Worm (Caenorhabditis elegans) whole organism, L3 larva: ENCODE measurements around the gene C25H3.16.
"Not testable (repeated sequence)": the region's sequence is repeated elsewhere in the genome, so short reads cannot be mapped to it uniquely, and the experiment has no call there.

ENCODE experiments used
- ZK546.5 ChIP-seq: sonication (generic microtip); optimal IDR thresholded peaks from 2 replicates; lab custom pipeline; 2017; ENCODE audit warnings: missing biosample characterization, missing genetic modification characterization
- aly-2 ChIP-seq: fragments of 150-350 bp; optimal IDR thresholded peaks from 2 replicates; lab custom pipeline; 2014; ENCODE audit warnings: missing biosample characterization, missing genetic modification characterization
- ama-1 ChIP-seq: fragments of 150-350 bp; optimal IDR thresholded peaks from 2 replicates; lab custom pipeline; 2018
- ceh-16 ChIP-seq: sonication (generic microtip); optimal IDR thresholded peaks from 2 replicates; lab custom pipeline; 2017; ENCODE audit warnings: missing biosample characterization, missing genetic modification characterization
- ceh-28 ChIP-seq: fragments of 150-350 bp; optimal IDR thresholded peaks from 2 replicates; lab custom pipeline; 2014; ENCODE audit warnings: missing biosample characterization, missing genetic modification reagents, missing genetic modification characterization
- ceh-82 ChIP-seq: fragments of 150-350 bp; optimal IDR thresholded peaks from 2 replicates; lab custom pipeline; 2014; ENCODE audit warnings: missing biosample characterization, missing genetic modification characterization
- ceh-9 ChIP-seq: sonication (generic microtip); optimal IDR thresholded peaks from 2 replicates; lab custom pipeline; 2018; ENCODE audit warnings: missing biosample characterization, missing genetic modification characterization
- daf-12 ChIP-seq: fragments of 150-350 bp; optimal IDR thresholded peaks from 2 replicates; lab custom pipeline; 2014; ENCODE audit warnings: missing biosample characterization, missing genetic modification reagents, missing genetic modification characterization
- egl-27 ChIP-seq: sonication (generic microtip); optimal IDR thresholded peaks from 4 replicates; lab custom pipeline; 2017; ENCODE audit warnings: missing biosample characterization, missing genetic modification reagents, missing genetic modification characterization
- elt-1 ChIP-seq: fragments of 150-350 bp; optimal IDR thresholded peaks from 2 replicates; lab custom pipeline; 2014; ENCODE audit warnings: missing biosample characterization, missing genetic modification characterization
- elt-2 ChIP-seq: sonication (generic microtip); optimal IDR thresholded peaks from 2 replicates; lab custom pipeline; 2016; ENCODE audit warnings: missing genetic modification reagents, mild to moderate bottlenecking, missing genetic modification characterization, missing compliant biosample characterization
- eor-1 ChIP-seq, 2 experiments: fragments of 150-350 bp; optimal IDR thresholded peaks; 2 replicates each; lab custom pipeline; 2014 to 2018; ENCODE audit warnings: missing biosample characterization in 2 of 2, missing genetic modification characterization in 2 of 2
- fkh-2 ChIP-seq: fragments of 150-350 bp; optimal IDR thresholded peaks from 2 replicates; lab custom pipeline; 2014; ENCODE audit warnings: missing biosample characterization, missing genetic modification reagents, missing genetic modification characterization
- fos-1 ChIP-seq: fragments of 150-350 bp; optimal IDR thresholded peaks from 2 replicates; lab custom pipeline; 2014; ENCODE audit warnings: missing biosample characterization, missing genetic modification characterization
- hmg-11 ChIP-seq: sonication (generic microtip); optimal IDR thresholded peaks from 2 replicates; lab custom pipeline; 2016; ENCODE audit warnings: missing genetic modification characterization, missing compliant biosample characterization
- lin-15B ChIP-seq: fragments of 150-350 bp; optimal IDR thresholded peaks from 2 replicates; lab custom pipeline; 2014; ENCODE audit warnings: missing biosample characterization, missing genetic modification characterization
- lin-39 ChIP-seq: fragments of 150-350 bp; optimal IDR thresholded peaks from 2 replicates; lab custom pipeline; 2018; ENCODE audit warnings: missing biosample characterization, missing genetic modification reagents, missing genetic modification characterization
- nfya-1 ChIP-seq: sonication (generic microtip); optimal IDR thresholded peaks from 2 replicates; lab custom pipeline; 2017; ENCODE audit warnings: missing genetic modification characterization, mild to moderate bottlenecking, missing compliant biosample characterization, antibody characterized with exemption, moderate library complexity; ENCODE audit not compliant: insufficient read depth
- nhr-11 ChIP-seq: fragments of 150-350 bp; optimal IDR thresholded peaks from 2 replicates; lab custom pipeline; 2014; ENCODE audit warnings: missing biosample characterization, missing genetic modification characterization
- nhr-23 ChIP-seq: fragments of 150-350 bp; optimal IDR thresholded peaks from 2 replicates; lab custom pipeline; 2014; ENCODE audit warnings: missing biosample characterization, missing genetic modification reagents, missing genetic modification characterization
- nhr-43 ChIP-seq: sonication (generic microtip); optimal IDR thresholded peaks from 2 replicates; lab custom pipeline; 2016; ENCODE audit warnings: mild to moderate bottlenecking, missing genetic modification characterization, missing compliant biosample characterization; ENCODE audit not compliant: poor library complexity, severe bottlenecking
- nhr-67 ChIP-seq: fragments of 150-350 bp; optimal IDR thresholded peaks from 2 replicates; lab custom pipeline; 2014; ENCODE audit warnings: missing biosample characterization, missing genetic modification characterization
- nhr-76 ChIP-seq: fragments of 150-350 bp; sonication (generic microtip); optimal IDR thresholded peaks from 5 replicates; lab custom pipeline; 2014; ENCODE audit warnings: missing biosample characterization, missing genetic modification characterization
- sea-2 ChIP-seq: fragments of 150-350 bp; sonication (generic microtip); optimal IDR thresholded peaks from 4 replicates; lab custom pipeline; 2014; ENCODE audit warnings: missing biosample characterization, missing genetic modification reagents, missing genetic modification characterization
- tbx-2 ChIP-seq: sonication (generic microtip); optimal IDR thresholded peaks from 2 replicates; lab custom pipeline; 2016; ENCODE audit warnings: mild to moderate bottlenecking, missing genetic modification characterization, missing compliant biosample characterization
- unc-39 ChIP-seq: sonication (generic microtip); optimal IDR thresholded peaks from 4 replicates; lab custom pipeline; 2017; ENCODE audit warnings: missing biosample characterization, missing genetic modification characterization
- unc-62 ChIP-seq: fragments of 150-350 bp; sonication (generic microtip); optimal IDR thresholded peaks from 4 replicates; lab custom pipeline; 2014; ENCODE audit warnings: missing biosample characterization, missing genetic modification reagents, missing genetic modification characterization
- zag-1 ChIP-seq: fragments of 150-350 bp; optimal IDR thresholded peaks from 2 replicates; lab custom pipeline; 2014; ENCODE audit warnings: missing biosample characterization, missing genetic modification characterization
- ztf-4 ChIP-seq: fragments of 150-350 bp; optimal IDR thresholded peaks from 2 replicates; lab custom pipeline; 2014; ENCODE audit warnings: missing biosample characterization, missing genetic modification characterization

The C25H3.16 gene

ce11 chrII:5665991-5666390, at the start of gene C25H3.16:
C25H3.16 (plus strand) TSS chrII:5666291.
- no peak for TF ChIP-seq sea-2 (GFP tag; lab: Kevin White, UChicago)
- no peak for TF ChIP-seq ceh-82 (tag; lab: Kevin White, UChicago)
- no peak for TF ChIP-seq tbx-2 (tag; lab: Kevin White, UChicago)
- no peak for TF ChIP-seq unc-62 (GFP tag; lab: Kevin White, UChicago)
- TF ChIP-seq lin-15B = no peak
- TF ChIP-seq unc-39 (tag; lab: Kevin White, UChicago) = no peak

ce11 chrII:5619298-5619697, 46.8 kb upstream of the C25H3.16 start, which contains the start of gene dhs-6:
dhs-6 (minus strand) TSS chrII:5619319.
- TF ChIP-seq elt-1 (tag; lab: Kevin White, UChicago) (no peak), ama-1 (lab: Kevin White, UChicago) (no peak), ceh-28 (tag; lab: Kevin White, UChicago) (peak; percentile 8), nfya-1 (tag; lab: Kevin White, UChicago) (peak; percentile 9), daf-12 (tag; lab: Kevin White, UChicago) (no peak), elt-2 (tag; lab: Kevin White, UChicago) (peak; percentile 71), nhr-43 (tag; lab: Kevin White, UChicago) (peak; percentile 15), ZK546.5 (tag; lab: Kevin White, UChicago) (no peak), eor-1 (tag; optimal IDR thresholded peaks at IDR 0.05; lab: Kevin White, UChicago) (no peak), lin-15B (no peak), ceh-16 (tag; lab: Kevin White, UChicago) (no peak), nhr-23 (peak; percentile 48), lin-39 (tag; lab: Kevin White, UChicago) (no peak), unc-39 (tag; lab: Kevin White, UChicago) (no peak), nhr-76 (tag; lab: Kevin White, UChicago) (no peak), zag-1 (tag; lab: Kevin White, UChicago) (no peak), fos-1 (no peak), egl-27 (tag; lab: Kevin White, UChicago) (no peak)
- TF ChIP-seq, all 47 proteins: peak for 5

- TF ChIP-seq aly-2 (tag; lab: Kevin White, UChicago); eor-1 (tag; optimal IDR thresholded peaks at IDR 0.05; lab: Kevin White, UChicago); nhr-11 (tag; lab: Kevin White, UChicago): not testable (repeated sequence)
Measured at ce11 chrII:5622383-5622939, 43.6 kb upstream of the C25H3.16 start, which contains the start of the genes eif-3.L and npl-4.2. eif-3.L (minus strand) TSS chrII:5622483. npl-4.2 (plus strand) TSS chrII:5622889.

ce11 chrII:5628326-5628818, 37.7 kb upstream of the C25H3.16 start, which contains the start of gene F59E12.15:
F59E12.15 (minus strand) TSS chrII:5628376.
- TF ChIP-seq tbx-2 (tag; lab: Kevin White, UChicago) (no peak), ceh-9 (tag; lab: Kevin White, UChicago) (no peak), fkh-2 (tag; lab: Kevin White, UChicago) (no peak)

- TF ChIP-seq nhr-67 (tag; lab: Kevin White, UChicago); hmg-11 (tag; lab: Kevin White, UChicago); ztf-4: not testable (repeated sequence)
Measured at ce11 chrII:5630851-5631401, 35.2 kb upstream of the C25H3.16 start, which contains the start of the genes F59E12.6 and npl-4.1. F59E12.6 (minus strand) TSS chrII:5630951. npl-4.1 (plus strand) TSS chrII:5631351.

ce11 chrII:5633453-5633852, 32.6 kb upstream of the C25H3.16 start:
- TF ChIP-seq nfya-1 (tag; lab: Kevin White, UChicago) (peak; percentile 25), ceh-82 (tag; lab: Kevin White, UChicago) (no peak)
